Worm (Caenorhabditis elegans) whole organism, early embryonic: ENCODE results near the gene R07B1.8.

Experiments used
- B0310.2 ChIP-seq: sonication (generic microtip); optimal IDR thresholded peaks from 2 replicates; lab custom pipeline; 2016; ENCODE audit warnings: mild to moderate bottlenecking, missing genetic modification characterization, missing compliant biosample characterization
- F13C5.2 ChIP-seq: sonication (generic microtip); optimal IDR thresholded peaks from 2 replicates; lab custom pipeline; 2017; ENCODE audit warnings: mild to moderate bottlenecking, missing genetic modification characterization, inconsistent platforms, missing compliant biosample characterization
- aly-1 ChIP-seq: sonication (generic microtip); optimal IDR thresholded peaks from 2 replicates; lab custom pipeline; 2016; ENCODE audit warnings: missing genetic modification characterization, missing compliant biosample characterization
- ama-1 ChIP-seq: fragments of 150-350 bp; optimal IDR thresholded peaks from 2 replicates; lab custom pipeline; 2014
- ceh-13 ChIP-seq: fragments of 200-800 bp; sonication (Bioruptor generic); optimal IDR thresholded peaks from 2 replicates; lab custom pipeline; 2018; ENCODE audit warnings: mild to moderate bottlenecking, missing genetic modification characterization, missing compliant biosample characterization
- ets-7 ChIP-seq: sonication (generic microtip); optimal IDR thresholded peaks from 2 replicates; lab custom pipeline; 2016; ENCODE audit warnings: missing genotype, missing genetic modification characterization, missing compliant biosample characterization
- flt-1 ChIP-seq: fragments of 200-800 bp; sonication (Bioruptor generic); IDR thresholded peaks from 2 replicates; pipeline ENCODE4 v1.3.6; 2022; ENCODE audit warnings: missing genetic modification characterization, missing compliant biosample characterization
- hmbx-1 ChIP-seq: sonication (generic microtip); optimal IDR thresholded peaks from 2 replicates; lab custom pipeline; 2016; ENCODE audit warnings: mild to moderate bottlenecking, missing genetic modification characterization, missing compliant biosample characterization
- hmg-4 ChIP-seq: fragments of 200-800 bp; sonication (Bioruptor generic); optimal IDR thresholded peaks from 2 replicates; lab custom pipeline; 2018; ENCODE audit warnings: mild to moderate bottlenecking, missing genetic modification characterization, missing compliant biosample characterization
- hnd-1 ChIP-seq: sonication (generic microtip); optimal IDR thresholded peaks from 2 replicates; lab custom pipeline; 2016; ENCODE audit warnings: missing genetic modification characterization, missing compliant biosample characterization
- pes-1 ChIP-seq: fragments of 200-800 bp; sonication (Bioruptor generic); IDR thresholded peaks from 2 replicates; pipeline ENCODE4 v1.3.6; 2022; ENCODE audit warnings: missing genetic modification reagents, missing genetic modification characterization, missing compliant biosample characterization
- scrt-1 ChIP-seq: fragments of 200-800 bp; sonication (Bioruptor generic); IDR thresholded peaks from 2 replicates; pipeline ENCODE4 v1.3.6; 2022; ENCODE audit warnings: missing genetic modification characterization, missing compliant biosample characterization
- sea-1 ChIP-seq: fragments of 200-800 bp; sonication (Bioruptor generic); conservative IDR thresholded peaks from 2 replicates; pipeline ENCODE4 v1.3.6; 2022; ENCODE audit warnings: missing genetic modification characterization, missing compliant biosample characterization
- tbx-11 ChIP-seq: fragments of 200-800 bp; sonication (Bioruptor generic); IDR thresholded peaks from 2 replicates; pipeline ENCODE4 v1.3.6; 2022; ENCODE audit warnings: missing genetic modification characterization, missing compliant biosample characterization
- tbx-37 ChIP-seq: fragments of 200-800 bp; sonication (Bioruptor generic); conservative IDR thresholded peaks from 2 replicates; pipeline ENCODE4 v1.3.6; 2022; ENCODE audit warnings: missing genetic modification reagents, missing genetic modification characterization, missing compliant biosample characterization
- tra-4 ChIP-seq: sonication (generic microtip); optimal IDR thresholded peaks from 2 replicates; lab custom pipeline; 2017; ENCODE audit warnings: missing genetic modification characterization, missing compliant biosample characterization

Gene R07B1.8

DNA sequence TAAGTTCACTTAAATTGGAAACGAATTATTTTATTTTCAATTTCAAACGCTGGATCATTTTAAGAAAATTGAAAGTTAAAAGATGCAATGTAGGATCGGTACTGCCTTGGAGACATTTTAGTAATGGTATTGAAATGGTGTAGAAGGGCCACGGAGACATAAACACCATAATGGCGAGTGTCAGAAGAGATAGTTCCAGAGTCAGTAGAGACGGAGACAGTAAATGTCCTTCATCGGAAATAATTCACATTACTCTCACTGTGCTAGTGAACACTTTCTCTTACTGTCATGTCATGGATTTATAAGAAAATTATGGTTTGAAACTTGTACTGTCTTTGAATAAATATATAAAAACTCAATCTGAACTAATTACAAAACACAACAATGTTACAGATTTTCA is 20.6 kb upstream of the R07B1.8 start:
- TF ChIP-seq ama-1 (lab: Kevin White, UChicago) (no peak), hnd-1 (tag; lab: Kevin White, UChicago) (no peak), ets-7 (tag; lab: Kevin White, UChicago) (no peak), ceh-13 (GFP tag; lab: Kevin White, UChicago) (no peak), F13C5.2 (tag; lab: Kevin White, UChicago) (no peak), pes-1 (GFP tag; lab: Robert Waterston, UW) (no peak), B0310.2 (tag; lab: Kevin White, UChicago) (no peak)

DNA sequence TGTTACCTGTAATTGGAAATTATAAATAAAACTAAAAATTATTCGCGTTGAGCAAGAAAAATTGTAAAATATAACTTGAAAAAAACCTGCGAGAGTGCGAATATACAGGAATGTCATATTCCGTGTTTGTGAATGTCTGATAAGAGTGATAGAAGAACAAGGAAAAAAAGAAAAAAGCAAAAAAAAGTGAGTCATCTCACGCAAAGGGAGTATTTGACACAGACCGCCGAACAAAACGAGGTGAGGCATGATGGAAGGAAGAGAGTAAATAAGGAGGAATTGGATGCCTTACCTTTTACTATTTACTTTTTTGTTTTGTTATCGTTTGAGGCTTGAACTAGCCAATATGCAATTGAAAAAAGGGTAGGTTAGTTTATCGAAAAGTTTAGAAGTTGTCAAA is 19.9 kb upstream of the R07B1.8 start, which contains the start of gene F21G4.1:
Gene F21G4.1, minus strand, starts transcription at position 6 of the 400 bp plus-strand sequence.
- no peak for TF ChIP-seq scrt-1 (GFP tag; lab: Robert Waterston, UW)
- TF ChIP-seq B0310.2 (tag; lab: Kevin White, UChicago) = no peak
- no peak for TF ChIP-seq ama-1 (lab: Kevin White, UChicago)
- TF ChIP-seq flt-1 (GFP tag; lab: Robert Waterston, UW) = no peak
- TF ChIP-seq hnd-1 (tag; lab: Kevin White, UChicago) = no peak
- no peak for TF ChIP-seq sea-1 (GFP tag; lab: Robert Waterston, UW)
- no peak for TF ChIP-seq hmg-4 (GFP tag; lab: Kevin White, UChicago)
- no peak for TF ChIP-seq ets-7 (tag; lab: Kevin White, UChicago)
- TF ChIP-seq tbx-11 (GFP tag; lab: Robert Waterston, UW) = no peak
- no peak for TF ChIP-seq ceh-13 (GFP tag; lab: Kevin White, UChicago)
- no peak for TF ChIP-seq tbx-37 (GFP tag; lab: Robert Waterston, UW)

- TF ChIP-seq B0310.2 (tag; lab: Kevin White, UChicago) (no peak), F13C5.2 (tag; lab: Kevin White, UChicago) (no peak), pes-1 (GFP tag; lab: Robert Waterston, UW) (no peak), tbx-11 (GFP tag; lab: Robert Waterston, UW) (no peak), tra-4 (tag; lab: Kevin White, UChicago) (no peak), ceh-13 (GFP tag; lab: Kevin White, UChicago) (no peak), aly-1 (tag; lab: Kevin White, UChicago) (no peak), hmg-4 (GFP tag; lab: Kevin White, UChicago) (no peak), hnd-1 (tag; lab: Kevin White, UChicago) (no peak), hmbx-1 (tag; lab: Kevin White, UChicago) (no peak), ama-1 (lab: Kevin White, UChicago) (no peak), ets-7 (tag; lab: Kevin White, UChicago) (no peak)
Measured at ce11 chrX:9883837-9884324, 11.4 kb upstream of the R07B1.8 start, which contains the start of gene mrp-4. TSS of gene mrp-4 (plus strand) at chrX:9884274.

DNA sequence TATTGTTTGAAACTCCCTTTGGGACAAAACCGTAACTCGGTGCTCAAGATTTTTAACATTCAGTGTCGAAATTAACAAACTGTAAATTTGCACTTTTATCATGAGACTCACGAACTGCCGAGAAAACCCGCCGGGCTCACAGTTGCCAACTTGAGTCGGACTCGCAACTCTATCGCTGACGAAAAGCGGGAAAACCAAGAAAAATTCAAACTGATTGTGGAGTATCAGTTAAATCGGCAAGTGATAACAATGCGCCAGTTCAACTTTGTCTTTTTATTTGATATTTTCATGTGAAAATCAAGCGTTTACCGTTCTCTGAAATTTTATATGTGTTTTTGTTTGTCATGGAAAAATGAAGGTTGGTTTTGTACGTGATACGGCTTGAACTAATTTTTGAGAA is 10.1 kb upstream of the R07B1.8 start:
- TF ChIP-seq pes-1 (GFP tag; lab: Robert Waterston, UW) (no peak), scrt-1 (GFP tag; lab: Robert Waterston, UW) (no peak), B0310.2 (tag; lab: Kevin White, UChicago) (no peak), tbx-11 (GFP tag; lab: Robert Waterston, UW) (no peak), tra-4 (tag; lab: Kevin White, UChicago) (no peak), hnd-1 (tag; lab: Kevin White, UChicago) (no peak), ets-7 (tag; lab: Kevin White, UChicago) (no peak), tbx-37 (GFP tag; lab: Robert Waterston, UW) (no peak), sea-1 (GFP tag; lab: Robert Waterston, UW) (no peak), ceh-13 (GFP tag; lab: Kevin White, UChicago) (no peak)

DNA sequence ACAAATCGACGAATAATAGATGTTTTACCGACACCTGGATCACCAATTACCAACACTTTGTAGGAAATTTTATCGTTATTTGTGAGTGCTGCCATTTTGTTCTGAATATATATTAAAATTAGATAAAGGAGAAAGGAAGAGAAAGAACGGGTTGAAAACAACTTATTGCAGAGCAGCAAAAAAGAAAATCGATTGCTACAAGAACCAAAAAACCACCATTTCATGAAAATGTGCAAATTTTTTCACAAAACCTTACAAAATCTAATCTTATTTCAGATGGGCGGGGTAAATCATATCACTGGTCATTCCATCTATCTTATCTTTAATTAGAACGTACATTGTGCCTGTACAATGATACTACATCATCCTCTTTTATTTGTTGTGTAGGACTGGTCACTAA is 9.7 kb upstream of the R07B1.8 start, which contains the start of gene glo-1:
Gene glo-1, minus strand, starts transcription at position 101 of the 400 bp plus-strand sequence.
- no peak for TF ChIP-seq aly-1 (tag; lab: Kevin White, UChicago)

DNA sequence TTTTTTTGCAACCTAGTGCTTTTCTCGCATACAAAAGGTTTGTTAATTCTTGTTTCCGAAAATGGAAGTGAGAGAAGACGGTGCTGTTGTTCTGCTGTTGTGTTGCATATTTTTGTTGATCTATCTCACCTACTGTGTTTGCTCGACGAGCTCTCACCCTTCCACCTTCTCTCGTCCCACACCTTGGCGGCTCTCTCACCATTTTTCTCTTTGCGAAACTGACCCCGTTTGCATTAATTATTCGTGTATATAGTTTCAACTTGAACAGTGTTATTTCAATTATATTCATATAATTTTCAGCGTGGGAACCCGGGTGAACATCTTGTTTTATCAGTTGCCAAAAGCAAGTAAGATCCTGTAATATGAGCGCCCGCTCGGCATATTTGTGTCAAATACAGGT is 4.7 kb upstream of the R07B1.8 start, which contains the start of gene R07B1.9:
Gene R07B1.9, plus strand, starts transcription at position 301 of the 400 bp plus-strand sequence.
- TF ChIP-seq flt-1 (GFP tag; lab: Robert Waterston, UW) (no peak), tra-4 (tag; lab: Kevin White, UChicago) (no peak), tbx-37 (GFP tag; lab: Robert Waterston, UW) (no peak), aly-1 (tag; lab: Kevin White, UChicago) (no peak), hnd-1 (tag; lab: Kevin White, UChicago) (no peak), hmbx-1 (tag; lab: Kevin White, UChicago) (no peak)

DNA sequence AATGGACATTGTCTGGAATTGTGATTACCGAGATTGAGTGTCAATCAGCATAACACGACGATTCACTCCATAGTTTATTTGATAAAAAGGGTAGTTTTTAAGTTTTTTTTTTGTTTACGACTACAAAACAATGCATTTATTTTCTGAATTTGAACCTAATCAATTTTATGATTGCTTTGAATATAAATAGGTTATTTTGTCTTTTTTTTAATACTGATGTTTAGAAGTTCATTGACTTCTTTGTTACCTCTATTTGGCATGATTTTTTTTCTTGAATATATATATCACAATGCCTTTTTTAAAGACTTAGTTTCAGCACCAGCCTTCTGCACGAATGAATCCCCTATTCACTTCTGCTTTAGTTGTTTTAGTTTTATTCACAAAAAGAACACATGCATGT is 2.9 kb downstream of the R07B1.8 start, which contains the start of gene R07B1.13:
Gene R07B1.13, plus strand, starts transcription at position 301 of the 400 bp plus-strand sequence.
- TF ChIP-seq ets-7 (tag; lab: Kevin White, UChicago) (no peak), flt-1 (GFP tag; lab: Robert Waterston, UW) (no peak), tbx-11 (GFP tag; lab: Robert Waterston, UW) (no peak), tbx-37 (GFP tag; lab: Robert Waterston, UW) (no peak), F13C5.2 (tag; lab: Kevin White, UChicago) (no peak), pes-1 (GFP tag; lab: Robert Waterston, UW) (no peak), ceh-13 (GFP tag; lab: Kevin White, UChicago) (no peak), hnd-1 (tag; lab: Kevin White, UChicago) (no peak), hmbx-1 (tag; lab: Kevin White, UChicago) (no peak), tra-4 (tag; lab: Kevin White, UChicago) (no peak), scrt-1 (GFP tag; lab: Robert Waterston, UW) (no peak)

DNA sequence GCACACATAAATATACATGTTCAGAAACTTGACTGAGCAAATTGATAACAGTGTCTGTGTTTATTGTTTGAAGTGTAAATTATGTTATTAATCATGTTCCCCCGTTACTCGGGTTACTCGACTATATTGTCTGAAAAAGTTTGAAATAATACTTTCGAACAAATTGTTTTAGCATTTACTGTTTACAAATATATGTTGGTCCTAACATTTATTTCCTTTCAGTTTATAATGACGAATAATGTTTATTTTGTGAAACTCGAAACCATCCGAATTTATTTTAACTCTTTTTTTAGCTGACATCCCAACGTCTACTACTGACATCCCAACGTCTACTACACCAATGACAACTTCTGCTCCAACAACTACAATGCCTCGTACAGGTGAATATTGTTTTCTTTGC is 3.6 kb downstream of the R07B1.8 start, which contains the start of gene R07B1.7:
Gene R07B1.7, plus strand, starts transcription at position 301 of the 400 bp plus-strand sequence.
- TF ChIP-seq ceh-13 (GFP tag; lab: Kevin White, UChicago) (no peak), hmbx-1 (tag; lab: Kevin White, UChicago) (no peak), pes-1 (GFP tag; lab: Robert Waterston, UW) (no peak), ama-1 (lab: Kevin White, UChicago) (no peak), sea-1 (GFP tag; lab: Robert Waterston, UW) (no peak)
